Fruit fly (Drosophila melanogaster) whole organism, embryonic: ENCODE measurements around the gene CG33647.
A peak's percentile ranks its signal among the peaks of the same experiment; 100 is the strongest.

Experiments
- C15 ChIP-seq: fragments of 200-800 bp; sonication (Bioruptor generic); IDR thresholded peaks from 3 replicates; pipeline ENCODE4 v1.3.6; 2022; ENCODE audit warnings: missing biosample characterization, missing genetic modification characterization
- CG10209 ChIP-seq: fragments of 200-800 bp; sonication (Bioruptor generic); optimal IDR thresholded peaks from 3 replicates; lab custom pipeline; 2017; ENCODE audit warnings: missing biosample characterization, mild to moderate bottlenecking, missing genetic modification characterization, missing genetic modification reagents
- CG10979 ChIP-seq: fragments of 200-800 bp; sonication (Bioruptor generic); optimal IDR thresholded peaks from 2 replicates; lab custom pipeline; 2018; ENCODE audit warnings: missing biosample characterization, mild to moderate bottlenecking, missing genetic modification characterization, moderate library complexity
- CG11695 ChIP-seq: fragments of 200-800 bp; sonication (Bioruptor generic); IDR thresholded peaks from 3 replicates; pipeline ENCODE4 v1.3.6; 2022; ENCODE audit warnings: missing biosample characterization, missing genetic modification characterization
- CG13123 ChIP-seq: fragments of 200-800 bp; sonication (Bioruptor generic); optimal IDR thresholded peaks from 2 replicates; lab custom pipeline; 2016; ENCODE audit warnings: missing biosample characterization, missing genetic modification characterization
- CG15514 ChIP-seq: fragments of 200-800 bp; sonication (Bioruptor generic); optimal IDR thresholded peaks from 3 replicates; lab custom pipeline; 2017; ENCODE audit warnings: missing biosample characterization, missing genetic modification characterization, mild to moderate bottlenecking, moderate library complexity, missing genetic modification reagents
- CG16779 ChIP-seq: fragments of 200-800 bp; sonication (Bioruptor generic); IDR thresholded peaks from 2 replicates; pipeline ENCODE4 v1.3.6; 2022; ENCODE audit warnings: missing biosample characterization, missing genetic modification characterization
- CG17359 ChIP-seq: fragments of 200-800 bp; sonication (Bioruptor generic); optimal IDR thresholded peaks from 3 replicates; lab custom pipeline; 2018; ENCODE audit warnings: missing biosample characterization, mild to moderate bottlenecking, missing genetic modification characterization, moderate library complexity
- CG18262 ChIP-seq: fragments of 200-800 bp; optimal IDR thresholded peaks from 3 replicates; lab custom pipeline; 2019; ENCODE audit warnings: missing biosample characterization, mild to moderate bottlenecking, missing genetic modification characterization, moderate library complexity
- CG18599 ChIP-seq: fragments of 200-800 bp; sonication (Bioruptor generic); optimal IDR thresholded peaks from 3 replicates; lab custom pipeline; 2017; ENCODE audit warnings: missing biosample characterization, missing genetic modification characterization, mild to moderate bottlenecking, moderate library complexity, missing genetic modification reagents
- CG18619 ChIP-seq: fragments of 200-800 bp; sonication (Bioruptor generic); optimal IDR thresholded peaks from 3 replicates; lab custom pipeline; 2017; ENCODE audit warnings: missing biosample characterization, mild to moderate bottlenecking, missing genetic modification characterization
- CG2202 ChIP-seq: fragments of 200-800 bp; sonication (Bioruptor generic); optimal IDR thresholded peaks from 2 replicates; lab custom pipeline; 2018; ENCODE audit warnings: missing biosample characterization, mild to moderate bottlenecking, missing genetic modification characterization
- CG31441 ChIP-seq: fragments of 200-800 bp; sonication (Bioruptor generic); IDR thresholded peaks from 2 replicates; pipeline ENCODE4 v1.3.6; 2022; ENCODE audit warnings: missing biosample characterization, missing genetic modification characterization
- CG4404 ChIP-seq: fragments of 200-800 bp; sonication (Bioruptor generic); IDR thresholded peaks from 2 replicates; pipeline ENCODE4 v1.3.6; 2022; ENCODE audit warnings: missing biosample characterization, missing genetic modification characterization
- CG4820 ChIP-seq: fragments of 200-800 bp; sonication (Bioruptor generic); optimal IDR thresholded peaks from 3 replicates; lab custom pipeline; 2016; ENCODE audit warnings: missing biosample characterization, missing genetic modification characterization
- CG6765 ChIP-seq: fragments of 200-800 bp; sonication (Bioruptor generic); optimal IDR thresholded peaks from 3 replicates; lab custom pipeline; 2017; ENCODE audit warnings: missing biosample characterization, mild to moderate bottlenecking, missing genetic modification characterization
- CG7556 ChIP-seq: fragments of 200-800 bp; sonication (Bioruptor generic); optimal IDR thresholded peaks from 2 replicates; lab custom pipeline; 2017; ENCODE audit warnings: missing biosample characterization, mild to moderate bottlenecking, missing genetic modification characterization
- CG7786 ChIP-seq: fragments of 200-800 bp; sonication (Bioruptor generic); optimal IDR thresholded peaks from 2 replicates; lab custom pipeline; 2016; ENCODE audit warnings: missing biosample characterization, missing genetic modification characterization
- CG7839 ChIP-seq: fragments of 200-800 bp; sonication (Bioruptor generic); optimal IDR thresholded peaks from 3 replicates; lab custom pipeline; 2018; ENCODE audit warnings: missing biosample characterization, mild to moderate bottlenecking, missing genetic modification characterization, moderate library complexity
- CG8089 ChIP-seq: fragments of 200-800 bp; sonication (Bioruptor generic); optimal IDR thresholded peaks from 3 replicates; lab custom pipeline; 2016; ENCODE audit warnings: missing biosample characterization, missing genetic modification characterization
- CG8388 ChIP-seq: fragments of 200-800 bp; sonication (Bioruptor generic); optimal IDR thresholded peaks from 2 replicates; lab custom pipeline; 2019; ENCODE audit warnings: missing biosample characterization, mild to moderate bottlenecking, missing genetic modification characterization, moderate library complexity
- CG9215 ChIP-seq: fragments of 200-800 bp; sonication (Bioruptor generic); IDR thresholded peaks from 2 replicates; pipeline ENCODE4 v1.3.6; 2022; ENCODE audit warnings: missing biosample characterization, missing genetic modification characterization
- CG9727 ChIP-seq: fragments of 200-800 bp; sonication (Bioruptor generic); optimal IDR thresholded peaks from 3 replicates; lab custom pipeline; 2017; ENCODE audit warnings: missing biosample characterization, mild to moderate bottlenecking, missing genetic modification characterization
- Gsc ChIP-seq: fragments of 200-800 bp; sonication (Bioruptor generic); IDR thresholded peaks from 2 replicates; pipeline ENCODE4 v1.3.6; 2022; ENCODE audit warnings: missing biosample characterization, missing genetic modification characterization
- HHEX ChIP-seq: fragments of 200-800 bp; sonication (Bioruptor generic); optimal IDR thresholded peaks from 3 replicates; lab custom pipeline; 2017; ENCODE audit warnings: missing biosample characterization, mild to moderate bottlenecking, missing genetic modification characterization, missing genetic modification reagents
- HLH3B ChIP-seq: fragments of 200-800 bp; sonication (Bioruptor generic); IDR thresholded peaks from 2 replicates; pipeline ENCODE4 v1.3.6; 2022; ENCODE audit warnings: missing biosample characterization, missing genetic modification characterization
- Hmr ChIP-seq: fragments of 200-800 bp; sonication (Bioruptor generic); optimal IDR thresholded peaks from 3 replicates; lab custom pipeline; 2017; ENCODE audit warnings: mild to moderate bottlenecking, missing biosample characterization, missing genetic modification reagents, missing genetic modification characterization
- Hr51 ChIP-seq, 2 experiments: fragments of 200-800 bp; sonication (Bioruptor generic); optimal IDR thresholded peaks; 2 replicates in 1 of 2; 3 replicates in 1 of 2; lab custom pipeline; 2016 to 2018; ENCODE audit warnings: missing biosample characterization in 2 of 2, missing genetic modification characterization in 2 of 2, mild to moderate bottlenecking in 1 of 2, moderate library complexity in 1 of 2
- Jarid2 ChIP-seq: fragments of 200-800 bp; sonication (Bioruptor generic); optimal IDR thresholded peaks from 3 replicates; lab custom pipeline; 2017; ENCODE audit warnings: mild to moderate bottlenecking, missing biosample characterization, missing genetic modification reagents, missing genetic modification characterization
- Lhr ChIP-seq: fragments of 200-800 bp; sonication (Bioruptor generic); optimal IDR thresholded peaks from 3 replicates; lab custom pipeline; 2017; ENCODE audit warnings: mild to moderate bottlenecking, missing biosample characterization, missing genetic modification reagents, missing genetic modification characterization
- MTF-1 ChIP-seq: fragments of 200-800 bp; sonication (Bioruptor generic); optimal IDR thresholded peaks from 2 replicates; lab custom pipeline; 2018; ENCODE audit warnings: missing biosample characterization, mild to moderate bottlenecking, missing genetic modification characterization, borderline replicate concordance
- Med ChIP-seq: fragments of 200-800 bp; sonication (Bioruptor generic); peaks from one replicate; lab custom pipeline; 2016; ENCODE audit warnings: missing biosample characterization, missing genetic modification characterization, mild to moderate bottlenecking, inconsistent platforms, moderate library complexity
- Mes4 ChIP-seq: fragments of 200-800 bp; sonication (Bioruptor generic); optimal IDR thresholded peaks from 2 replicates; lab custom pipeline; 2016; ENCODE audit warnings: missing biosample characterization, missing genetic modification characterization
- Sox102F ChIP-seq: fragments of 200-800 bp; sonication (Bioruptor generic); optimal IDR thresholded peaks from 2 replicates; lab custom pipeline; 2018; ENCODE audit warnings: missing biosample characterization, mild to moderate bottlenecking, missing genetic modification characterization, moderate library complexity
- Taf1 ChIP-seq: fragments of 200-800 bp; sonication (Bioruptor generic); IDR thresholded peaks from 2 replicates; pipeline ENCODE4 v1.3.6; 2022; ENCODE audit warnings: missing biosample characterization, missing genetic modification characterization
- Xbp1 ChIP-seq: fragments of 200-800 bp; sonication (Bioruptor generic); optimal IDR thresholded peaks from 3 replicates; lab custom pipeline; 2016; ENCODE audit warnings: missing biosample characterization, mild to moderate bottlenecking, missing genetic modification characterization
- Xrp1 ChIP-seq: fragments of 200-800 bp; sonication (Bioruptor generic); IDR thresholded peaks from 2 replicates; pipeline ENCODE4 v1.3.6; 2022; ENCODE audit warnings: missing biosample characterization, missing genetic modification characterization
- bsh ChIP-seq, 2 experiments: fragments of 200-800 bp; sonication (Bioruptor generic); optimal IDR thresholded peaks; 2 replicates each; lab custom pipeline; 2017 to 2018; ENCODE audit warnings: mild to moderate bottlenecking in 2 of 2, missing biosample characterization in 2 of 2, missing genetic modification characterization in 2 of 2, moderate library complexity in 1 of 2
- dmrt99B ChIP-seq: fragments of 200-800 bp; sonication (Bioruptor generic); optimal IDR thresholded peaks from 2 replicates; lab custom pipeline; 2018; ENCODE audit warnings: missing biosample characterization, mild to moderate bottlenecking, missing genetic modification characterization, moderate library complexity
- dpn ChIP-seq, 2 experiments: fragments of 200-800 bp; sonication (Bioruptor generic); optimal IDR thresholded peaks; 3 replicates each; lab custom pipeline; 2016; ENCODE audit warnings: missing biosample characterization in 2 of 2, missing genetic modification characterization in 2 of 2
- gce ChIP-seq: fragments of 200-800 bp; sonication (Bioruptor generic); IDR thresholded peaks from 3 replicates; pipeline ENCODE4 v1.3.6; 2022; ENCODE audit warnings: missing biosample characterization, missing genetic modification characterization
- gem ChIP-seq: fragments of 200-800 bp; sonication (Bioruptor generic); optimal IDR thresholded peaks from 2 replicates; lab custom pipeline; 2019; ENCODE audit warnings: missing biosample characterization, mild to moderate bottlenecking, missing genetic modification characterization, moderate library complexity
- insv ChIP-seq, 2 experiments: fragments of 200-800 bp; sonication (Bioruptor generic); optimal IDR thresholded peaks; 3 replicates each; lab custom pipeline; 2016 to 2018; ENCODE audit warnings: missing biosample characterization in 2 of 2, missing genetic modification characterization in 2 of 2
- ken ChIP-seq: fragments of 200-800 bp; sonication (Bioruptor generic); IDR thresholded peaks from 3 replicates; pipeline ENCODE4 v1.3.6; 2022; ENCODE audit warnings: missing biosample characterization, missing genetic modification characterization
- otp ChIP-seq: fragments of 200-800 bp; sonication (Bioruptor generic); IDR thresholded peaks from 3 replicates; pipeline ENCODE4, ENCODE4 v1.3.6; 2022; ENCODE audit warnings: missing biosample characterization, missing genetic modification characterization
- row ChIP-seq: fragments of 200-800 bp; sonication (Bioruptor generic); IDR thresholded peaks from 3 replicates; pipeline ENCODE4 v1.3.6; 2022; ENCODE audit warnings: missing biosample characterization, missing genetic modification characterization
- tin ChIP-seq: fragments of 200-800 bp; sonication (Bioruptor generic); optimal IDR thresholded peaks from 3 replicates; lab custom pipeline; 2016; ENCODE audit warnings: missing biosample characterization, missing genetic modification characterization
- wdn ChIP-seq: fragments of 200-800 bp; sonication (Bioruptor generic); IDR thresholded peaks from 2 replicates; pipeline ENCODE4 v1.3.6; 2022; ENCODE audit warnings: missing biosample characterization, missing genetic modification characterization
- zfh1 ChIP-seq: fragments of 200-800 bp; sonication (Bioruptor generic); IDR thresholded peaks from 3 replicates; pipeline ENCODE4 v1.3.6; 2022; ENCODE audit warnings: missing biosample characterization, missing genetic modification characterization

Gene CG33647

DNA sequence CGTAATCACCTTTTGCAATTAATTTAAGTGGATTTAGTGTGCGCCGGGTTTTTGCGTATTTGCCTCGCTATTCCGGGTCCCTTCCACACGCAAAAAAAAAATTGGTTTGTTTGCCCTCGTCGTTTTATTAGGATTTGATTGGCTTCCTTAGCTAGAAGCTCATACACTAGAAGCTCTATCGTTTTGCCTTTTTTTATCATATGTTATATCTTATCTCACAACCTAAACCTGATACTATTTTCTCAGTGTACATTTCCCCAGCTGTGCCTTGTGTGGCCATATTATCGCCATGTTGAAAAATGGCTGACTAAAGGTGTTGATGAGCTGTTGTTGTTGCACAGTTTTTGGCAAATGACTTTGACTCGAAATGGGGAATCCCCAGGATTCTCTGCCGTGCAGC, 45.4 kb upstream of the CG33647 start (continued):
- TF ChIP-seq CG18619 (GFP tag; lab: Kevin White, UChicago) (peak; percentile 13), Xbp1 (GFP tag; lab: Kevin White, UChicago) (peak; percentile 53), zfh1 (GFP tag; lab: Robert Waterston, UW) (peak; percentile 56; the same call in 2 of the 3 replicates), CG7556 (GFP tag; lab: Kevin White, UChicago) (peak; percentile 26), gce (GFP tag; lab: Robert Waterston, UW) (0 out of 3 replicates have a peak, but pooled peaks have one; percentile 22), dpn (GFP tag; optimal IDR thresholded peaks at IDR 0.05; lab: Kevin White, UChicago) (peak; percentile 37 to 40), CG15514 (GFP tag; lab: Kevin White, UChicago) (peak; percentile 2), Jarid2 (GFP tag; lab: Kevin White, UChicago) (peak; percentile 6), CG7786 (GFP tag; lab: Kevin White, UChicago) (no peak), CG9727 (GFP tag; lab: Kevin White, UChicago) (peak; percentile 35), Hr51 (GFP tag; optimal IDR thresholded peaks at IDR 0.05; lab: Kevin White, UChicago) (peak in 1 of 2 experiments; percentile 31), ken (no peak), Sox102F (GFP tag; lab: Kevin White, UChicago) (peak; percentile 41), CG10209 (GFP tag; lab: Kevin White, UChicago) (peak; percentile 1), Med (GFP tag; lab: Kevin White, UChicago) (peak; percentile 86), CG8388 (peak; percentile 20), CG4404 (peak; percentile 42), CG9215 (0 out of 2 replicates have a peak, but pooled peaks have one; percentile 29), CG7839 (tag; lab: Kevin White, UChicago) (peak; percentile 35), otp (no peak), HHEX (peak; percentile 20), CG17359 (tag; lab: Kevin White, UChicago) (peak; percentile 19), CG16779 (GFP tag; lab: Robert Waterston, UW) (no peak), bsh (GFP tag; optimal IDR thresholded peaks at IDR 0.05; lab: Kevin White, UChicago) (peak in 1 of 2 experiments; percentile 29), Lhr (GFP tag; lab: Kevin White, UChicago) (no peak), C15 (no peak), CG11695 (GFP tag; lab: Robert Waterston, UW) (peak; percentile 51; the same call in 1 of the 3 replicates), CG13123 (no peak), gem (tag; lab: Kevin White, UChicago) (peak; percentile 52), Mes4 (GFP tag; lab: Kevin White, UChicago) (peak; percentile 3), Xrp1 (peak; percentile 53; the same call in 1 of the 2 replicates), wdn (GFP tag; lab: Robert Waterston, UW) (no peak), dmrt99B (peak; percentile 38), CG31441 (GFP tag; lab: Robert Waterston, UW) (0 out of 2 replicates have a peak, but pooled peaks have one; percentile 15), tin (peak; percentile 11), CG8089 (GFP tag; lab: Kevin White, UChicago) (peak; percentile 11), CG2202 (no peak), insv (GFP tag; optimal IDR thresholded peaks at IDR 0.05; lab: Kevin White, UChicago) (no peak), Gsc (GFP tag; lab: Robert Waterston, UW) (no peak), CG6765 (GFP tag; lab: Kevin White, UChicago) (peak; percentile 17), CG18599 (GFP tag; lab: Kevin White, UChicago) (peak; percentile 62), CG10979 (peak; percentile 38), HLH3B (GFP tag; lab: Robert Waterston, UW) (0 out of 2 replicates have a peak, but pooled peaks have one; percentile 27), row (GFP tag; lab: Robert Waterston, UW) (peak; percentile 31; the same call in 1 of the 3 replicates), CG18262 (peak; percentile 5), MTF-1 (GFP tag; lab: Kevin White, UChicago) (no peak), Taf1 (GFP tag; lab: Robert Waterston, UW) (no peak), CG4820 (peak; percentile 23), Hmr (GFP tag; lab: Kevin White, UChicago) (peak; percentile 47)
